Worm (Caenorhabditis elegans) whole organism, dauer: ENCODE measurements around the gene jhdm-1.

ENCODE experiments used
- unc-62 ChIP-seq: sonication (generic microtip); optimal IDR thresholded peaks from 2 replicates; lab custom pipeline; 2017; ENCODE audit warnings: missing biosample characterization, missing genetic modification reagents, missing genetic modification characterization

Gene jhdm-1

ce11 chrIII:6454183-6454582 is at the start of gene jhdm-1:
TSS of gene jhdm-1 (plus strand) at chrIII:6454483.
- TF ChIP-seq unc-62 (GFP tag; lab: Kevin White, UChicago) = no peak

ce11 chrIII:6405121-6405520 is 49.2 kb upstream of the jhdm-1 start:
- TF ChIP-seq unc-62 (GFP tag; lab: Kevin White, UChicago) = no peak

- TF ChIP-seq unc-62 (GFP tag; lab: Kevin White, UChicago) = no peak
Measured at ce11 chrIII:6406829-6407228, 47.5 kb upstream of the jhdm-1 start, which contains the start of gene let-756. TSS of gene let-756 (plus strand) at chrIII:6407129.

ce11 chrIII:6411430-6411829 is 42.9 kb upstream of the jhdm-1 start:
- no peak for TF ChIP-seq unc-62 (GFP tag; lab: Kevin White, UChicago)

ce11 chrIII:6411914-6412313 is 42.4 kb upstream of the jhdm-1 start, which contains the start of gene C05D11.5:
TSS of gene C05D11.5 (minus strand) at chrIII:6412014.
- no peak for TF ChIP-seq unc-62 (GFP tag; lab: Kevin White, UChicago)

ce11 chrIII:6415306-6415973 is 38.8 kb upstream of the jhdm-1 start, which contains the start of gene nas-4:
TSS of gene nas-4 (minus strand) at chrIII:6415656.
- TF ChIP-seq unc-62 (GFP tag; lab: Kevin White, UChicago) = no peak

- no peak for TF ChIP-seq unc-62 (GFP tag; lab: Kevin White, UChicago)
Measured at ce11 chrIII:6418254-6418653, 36.0 kb upstream of the jhdm-1 start.

- no peak for TF ChIP-seq unc-62 (GFP tag; lab: Kevin White, UChicago)
Measured at ce11 chrIII:6419409-6419944, 34.8 kb upstream of the jhdm-1 start, which contains the start of gene atgl-1. TSS of gene atgl-1 (minus strand) at chrIII:6419459.

ce11 chrIII:6420201-6420600 is 34.1 kb upstream of the jhdm-1 start:
- TF ChIP-seq unc-62 (GFP tag; lab: Kevin White, UChicago) = no peak

- TF ChIP-seq unc-62 (GFP tag; lab: Kevin White, UChicago) = no peak
Measured at ce11 chrIII:6420995-6421404, 33.3 kb upstream of the jhdm-1 start.

ce11 chrIII:6421473-6421872 is 32.8 kb upstream of the jhdm-1 start:
- TF ChIP-seq unc-62 (GFP tag; lab: Kevin White, UChicago) = no peak

ce11 chrIII:6421973-6422511 is 32.2 kb upstream of the jhdm-1 start:
- no peak for TF ChIP-seq unc-62 (GFP tag; lab: Kevin White, UChicago)

ce11 chrIII:6422721-6423120 is 31.6 kb upstream of the jhdm-1 start:
- no peak for TF ChIP-seq unc-62 (GFP tag; lab: Kevin White, UChicago)

ce11 chrIII:6427205-6427604 is 27.1 kb upstream of the jhdm-1 start, which contains the start of gene C05D11.8:
TSS of gene C05D11.8 (minus strand) at chrIII:6427305.
- no peak for TF ChIP-seq unc-62 (GFP tag; lab: Kevin White, UChicago)

- no peak for TF ChIP-seq unc-62 (GFP tag; lab: Kevin White, UChicago)
Measured at ce11 chrIII:6430834-6431233, 23.4 kb upstream of the jhdm-1 start, which contains the start of gene popl-1. TSS of gene popl-1 (minus strand) at chrIII:6430934.

ce11 chrIII:6431766-6432228 is 22.5 kb upstream of the jhdm-1 start, which contains the start of the genes mrps-17 and txdc-9:
TSS of gene mrps-17 (minus strand) at chrIII:6431798.
TSS of gene txdc-9 (plus strand) at chrIII:6432178.
- no peak for TF ChIP-seq unc-62 (GFP tag; lab: Kevin White, UChicago)
